Worm (Caenorhabditis elegans) whole organism, L3 larva: ENCODE data around the gene ubc-6.
A peak's percentile ranks its signal among the peaks of the same experiment; 100 is the strongest.

Experiments used
- R02D3.7 ChIP-seq: fragments of 150-350 bp; optimal IDR thresholded peaks from 2 replicates; lab custom pipeline; 2014; ENCODE audit warnings: missing biosample characterization, missing genetic modification characterization
- aly-2 ChIP-seq: fragments of 150-350 bp; optimal IDR thresholded peaks from 2 replicates; lab custom pipeline; 2014; ENCODE audit warnings: missing biosample characterization, missing genetic modification characterization
- ama-1 ChIP-seq: fragments of 150-350 bp; optimal IDR thresholded peaks from 2 replicates; lab custom pipeline; 2018
- ceh-16 ChIP-seq: sonication (generic microtip); optimal IDR thresholded peaks from 2 replicates; lab custom pipeline; 2017; ENCODE audit warnings: missing biosample characterization, missing genetic modification characterization
- ceh-28 ChIP-seq: fragments of 150-350 bp; optimal IDR thresholded peaks from 2 replicates; lab custom pipeline; 2014; ENCODE audit warnings: missing biosample characterization, missing genetic modification reagents, missing genetic modification characterization
- ceh-82 ChIP-seq: fragments of 150-350 bp; optimal IDR thresholded peaks from 2 replicates; lab custom pipeline; 2014; ENCODE audit warnings: missing biosample characterization, missing genetic modification characterization
- ceh-9 ChIP-seq: sonication (generic microtip); optimal IDR thresholded peaks from 2 replicates; lab custom pipeline; 2018; ENCODE audit warnings: missing biosample characterization, missing genetic modification characterization
- daf-12 ChIP-seq: fragments of 150-350 bp; optimal IDR thresholded peaks from 2 replicates; lab custom pipeline; 2014; ENCODE audit warnings: missing biosample characterization, missing genetic modification reagents, missing genetic modification characterization
- egl-5 ChIP-seq: fragments of 150-350 bp; optimal IDR thresholded peaks from 2 replicates; lab custom pipeline; 2017; ENCODE audit warnings: missing biosample characterization, missing genetic modification reagents, missing genetic modification characterization, inconsistent platforms
- elt-1 ChIP-seq: fragments of 150-350 bp; optimal IDR thresholded peaks from 2 replicates; lab custom pipeline; 2014; ENCODE audit warnings: missing biosample characterization, missing genetic modification characterization
- elt-2 ChIP-seq: sonication (generic microtip); optimal IDR thresholded peaks from 2 replicates; lab custom pipeline; 2016; ENCODE audit warnings: missing genetic modification reagents, mild to moderate bottlenecking, missing genetic modification characterization, missing compliant biosample characterization
- elt-3 ChIP-seq, 3 experiments: fragments of 150-350 bp in 1 of 3; sonication (generic microtip) in 2 of 3; optimal IDR thresholded peaks; 2 replicates in 2 of 3; 4 replicates in 1 of 3; lab custom pipeline; 2014 to 2017; ENCODE audit warnings: missing biosample characterization in 3 of 3, missing genetic modification characterization in 3 of 3
- eor-1 ChIP-seq, 2 experiments: fragments of 150-350 bp; optimal IDR thresholded peaks; 2 replicates each; lab custom pipeline; 2014 to 2018; ENCODE audit warnings: missing biosample characterization in 2 of 2, missing genetic modification characterization in 2 of 2
- fkh-10 ChIP-seq: sonication (generic microtip); optimal IDR thresholded peaks from 2 replicates; lab custom pipeline; 2017; ENCODE audit warnings: missing biosample characterization, missing genetic modification reagents, missing genetic modification characterization
- fkh-2 ChIP-seq: fragments of 150-350 bp; optimal IDR thresholded peaks from 2 replicates; lab custom pipeline; 2014; ENCODE audit warnings: missing biosample characterization, missing genetic modification reagents, missing genetic modification characterization
- fos-1 ChIP-seq: fragments of 150-350 bp; optimal IDR thresholded peaks from 2 replicates; lab custom pipeline; 2014; ENCODE audit warnings: missing biosample characterization, missing genetic modification characterization
- lin-15B ChIP-seq: fragments of 150-350 bp; optimal IDR thresholded peaks from 2 replicates; lab custom pipeline; 2014; ENCODE audit warnings: missing biosample characterization, missing genetic modification characterization
- lin-39 ChIP-seq: fragments of 150-350 bp; optimal IDR thresholded peaks from 2 replicates; lab custom pipeline; 2018; ENCODE audit warnings: missing biosample characterization, missing genetic modification reagents, missing genetic modification characterization
- lsy-12 ChIP-seq: sonication (generic microtip); optimal IDR thresholded peaks from 2 replicates; lab custom pipeline; 2016; ENCODE audit warnings: mild to moderate bottlenecking, missing genetic modification characterization, missing compliant biosample characterization
- nfya-1 ChIP-seq: sonication (generic microtip); optimal IDR thresholded peaks from 2 replicates; lab custom pipeline; 2017; ENCODE audit warnings: missing genetic modification characterization, mild to moderate bottlenecking, missing compliant biosample characterization, antibody characterized with exemption, moderate library complexity; ENCODE audit not compliant: insufficient read depth
- nhr-12 ChIP-seq: fragments of 150-350 bp; optimal IDR thresholded peaks from 2 replicates; lab custom pipeline; 2014; ENCODE audit warnings: missing biosample characterization, missing genetic modification characterization
- nhr-23 ChIP-seq: fragments of 150-350 bp; optimal IDR thresholded peaks from 2 replicates; lab custom pipeline; 2014; ENCODE audit warnings: missing biosample characterization, missing genetic modification reagents, missing genetic modification characterization
- nhr-237 ChIP-seq: fragments of 150-350 bp; optimal IDR thresholded peaks from 2 replicates; lab custom pipeline; 2014; ENCODE audit warnings: missing biosample characterization, missing genetic modification characterization
- nhr-25 ChIP-seq: sonication (generic microtip); optimal IDR thresholded peaks from 2 replicates; lab custom pipeline; 2017; ENCODE audit warnings: missing biosample characterization, missing genetic modification characterization
- nhr-77 ChIP-seq: fragments of 150-350 bp; optimal IDR thresholded peaks from 2 replicates; lab custom pipeline; 2014; ENCODE audit warnings: missing biosample characterization, missing genetic modification characterization
- pha-4 ChIP-seq: fragments of 150-350 bp; optimal IDR thresholded peaks from 2 replicates; lab custom pipeline; 2014; ENCODE audit warnings: missing biosample characterization, missing genetic modification reagents, missing genetic modification characterization
- pqm-1 ChIP-seq: fragments of 150-350 bp; optimal IDR thresholded peaks from 2 replicates; lab custom pipeline; 2017; ENCODE audit warnings: missing biosample characterization, missing genetic modification characterization, inconsistent platforms
- sea-2 ChIP-seq: fragments of 150-350 bp; sonication (generic microtip); optimal IDR thresholded peaks from 4 replicates; lab custom pipeline; 2014; ENCODE audit warnings: missing biosample characterization, missing genetic modification reagents, missing genetic modification characterization
- skn-1 ChIP-seq: fragments of 150-350 bp; optimal IDR thresholded peaks from 2 replicates; lab custom pipeline; 2014; ENCODE audit warnings: missing biosample characterization, missing genetic modification characterization
- snpc-4 ChIP-seq: fragments of 150-350 bp; optimal IDR thresholded peaks from 2 replicates; lab custom pipeline; 2014; ENCODE audit warnings: missing biosample characterization, missing genetic modification characterization
- tbx-2 ChIP-seq: sonication (generic microtip); optimal IDR thresholded peaks from 2 replicates; lab custom pipeline; 2016; ENCODE audit warnings: mild to moderate bottlenecking, missing genetic modification characterization, missing compliant biosample characterization
- unc-39 ChIP-seq: sonication (generic microtip); optimal IDR thresholded peaks from 4 replicates; lab custom pipeline; 2017; ENCODE audit warnings: missing biosample characterization, missing genetic modification characterization
- unc-62 ChIP-seq: fragments of 150-350 bp; sonication (generic microtip); optimal IDR thresholded peaks from 4 replicates; lab custom pipeline; 2014; ENCODE audit warnings: missing biosample characterization, missing genetic modification reagents, missing genetic modification characterization
- ztf-4 ChIP-seq: fragments of 150-350 bp; optimal IDR thresholded peaks from 2 replicates; lab custom pipeline; 2014; ENCODE audit warnings: missing biosample characterization, missing genetic modification characterization

The ubc-6 gene

DNA sequence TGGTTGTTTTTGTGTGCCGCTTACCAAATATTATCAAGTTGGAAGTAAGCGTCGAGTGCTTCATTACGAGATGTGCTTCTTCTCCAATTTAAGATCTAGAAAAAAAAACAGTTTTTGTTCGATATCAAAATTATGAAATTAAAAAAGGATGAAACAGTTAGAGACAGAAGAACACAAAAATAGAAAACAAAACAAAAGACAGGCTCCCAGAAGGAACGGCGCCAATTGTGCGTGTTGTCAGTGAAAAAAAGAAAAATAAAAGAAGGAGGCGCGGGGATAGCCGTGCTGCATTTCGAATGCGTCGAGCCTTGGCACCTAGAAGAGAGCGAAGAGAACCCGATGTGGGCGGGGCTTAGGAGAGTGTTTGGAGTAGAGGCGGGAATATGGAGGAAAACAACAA is 13.5 kb upstream of the ubc-6 start, which contains the start of gene sro-1:
Gene sro-1, minus strand, starts transcription at position 101 of the 400 bp plus-strand sequence.
- no peak for TF ChIP-seq fos-1 (tag; lab: Kevin White, UChicago)
- TF ChIP-seq unc-62 (GFP tag; lab: Kevin White, UChicago) = no peak
- TF ChIP-seq nhr-23 (tag; lab: Kevin White, UChicago) = no peak
- no peak for TF ChIP-seq R02D3.7 (tag; lab: Kevin White, UChicago)
- no peak for TF ChIP-seq ztf-4 (tag; lab: Kevin White, UChicago)
- no peak for TF ChIP-seq pqm-1 (tag; lab: Kevin White, UChicago)
- TF ChIP-seq tbx-2 (tag; lab: Kevin White, UChicago) = no peak
- no peak for TF ChIP-seq sea-2 (GFP tag; lab: Kevin White, UChicago)
- TF ChIP-seq fkh-2 (tag; lab: Kevin White, UChicago) = no peak
- no peak for TF ChIP-seq nfya-1
- no peak for TF ChIP-seq eor-1 (tag; optimal IDR thresholded peaks at IDR 0.05; lab: Kevin White, UChicago)
- TF ChIP-seq ama-1 (lab: Kevin White, UChicago) = no peak
- no peak for TF ChIP-seq nhr-25
- TF ChIP-seq aly-2 (tag; lab: Kevin White, UChicago) = no peak
- no peak for TF ChIP-seq ceh-82
- TF ChIP-seq lsy-12 (tag; lab: Kevin White, UChicago) = no peak
- no peak for TF ChIP-seq nhr-77
- no peak for TF ChIP-seq lin-39
- TF ChIP-seq elt-2 (tag; lab: Kevin White, UChicago) = no peak
- no peak for TF ChIP-seq pha-4 (tag; lab: Kevin White, UChicago)

DNA sequence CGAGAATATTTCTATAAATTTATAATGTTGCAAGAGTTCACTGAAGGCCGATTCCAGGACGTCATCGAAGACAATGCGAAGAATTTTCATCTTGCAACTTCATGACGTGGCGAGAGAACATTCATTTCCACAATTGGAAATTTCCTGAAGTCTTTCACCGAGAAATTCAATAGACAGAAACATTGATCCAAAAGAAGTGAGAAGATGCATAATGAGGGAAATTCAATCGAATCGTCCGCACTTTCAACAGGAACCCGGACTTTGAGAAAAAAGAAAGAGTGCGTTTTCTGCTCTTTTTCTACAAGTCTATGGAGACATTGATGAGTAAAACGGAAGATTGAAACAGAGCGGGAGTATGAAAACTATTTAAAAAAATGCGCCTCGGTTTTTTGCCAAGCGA is 9.7 kb upstream of the ubc-6 start:
- no peak for TF ChIP-seq ama-1 (lab: Kevin White, UChicago)
- TF ChIP-seq elt-1 (tag; lab: Kevin White, UChicago) = no peak
- TF ChIP-seq R02D3.7 (tag; lab: Kevin White, UChicago) = no peak
- no peak for TF ChIP-seq tbx-2 (tag; lab: Kevin White, UChicago)
- TF ChIP-seq fkh-10 (GFP tag; lab: Kevin White, UChicago) = peak; percentile 98
- no peak for TF ChIP-seq ceh-9 (tag; lab: Kevin White, UChicago)
- TF ChIP-seq egl-5 (tag; lab: Kevin White, UChicago) = no peak

DNA sequence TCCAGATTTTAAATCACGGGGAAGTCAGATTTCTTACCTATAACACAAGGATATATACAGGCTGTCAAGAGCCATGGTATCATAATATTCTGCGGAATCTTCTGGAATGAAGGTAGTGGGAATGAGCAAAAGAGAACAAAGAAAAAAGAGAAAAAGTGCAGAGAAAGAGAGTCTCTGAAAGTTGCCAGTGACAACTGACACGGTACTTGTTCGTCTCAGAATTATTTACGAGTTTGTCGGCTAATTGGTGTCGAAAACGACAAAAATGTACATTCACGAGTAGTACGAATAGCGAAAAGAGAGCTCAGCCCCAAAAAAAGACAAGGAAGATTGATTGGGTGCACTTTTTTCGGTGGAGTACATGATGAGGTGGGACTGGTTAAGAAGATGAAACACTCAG is 4.0 kb downstream of the ubc-6 start, which contains the start of gene cah-2:
Gene cah-2, minus strand, starts transcription at position 101 of the 400 bp plus-strand sequence.
- no peak for TF ChIP-seq R02D3.7 (tag; lab: Kevin White, UChicago)
- TF ChIP-seq nhr-25 = no peak

DNA sequence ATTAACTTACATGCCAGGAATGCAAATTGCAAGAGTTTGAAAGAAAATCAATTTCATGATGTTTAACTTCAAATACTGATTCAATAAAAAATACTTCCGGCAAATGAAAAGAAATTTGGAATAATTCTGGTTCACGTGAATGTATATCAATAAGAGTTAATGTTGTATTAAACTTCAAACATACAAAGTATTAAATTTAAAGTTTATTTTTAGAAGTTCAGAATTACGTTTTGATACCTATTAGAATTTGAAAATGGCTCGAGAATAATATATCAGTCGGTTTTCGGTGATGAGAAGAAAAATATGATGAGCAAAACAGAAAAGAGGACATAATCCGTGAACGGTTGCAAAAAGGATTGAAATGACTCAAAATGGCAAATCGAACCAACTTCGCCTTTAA is 10.6 kb downstream of the ubc-6 start, which contains the start of gene D1022.9:
Gene D1022.9, minus strand, starts transcription at position 101 of the 400 bp plus-strand sequence.
- no peak for TF ChIP-seq R02D3.7 (tag; lab: Kevin White, UChicago)
- TF ChIP-seq ceh-28 (tag; lab: Kevin White, UChicago) = no peak
- TF ChIP-seq, all 47 proteins: peak for 0

DNA sequence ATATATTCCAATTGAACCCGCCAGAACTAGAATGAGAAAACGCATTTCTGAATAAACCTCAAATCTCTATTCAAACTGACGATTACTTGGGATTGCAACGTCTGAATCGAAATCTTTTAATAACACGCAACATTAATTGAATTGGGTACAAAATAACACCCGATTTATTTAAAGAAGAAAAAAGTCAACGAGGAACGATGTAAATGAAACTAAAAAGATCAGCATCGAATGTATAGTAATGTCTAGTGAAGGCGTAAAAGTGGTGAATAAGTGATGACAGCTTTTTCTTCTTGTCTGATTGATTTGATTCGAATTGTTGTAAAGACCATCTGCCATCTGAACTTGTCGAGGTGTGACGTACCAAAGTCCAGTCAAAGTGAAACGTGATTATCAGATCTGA is 14.6 kb downstream of the ubc-6 start, which contains the start of gene nas-23:
Gene nas-23, minus strand, starts transcription at position 101 of the 400 bp plus-strand sequence.
- TF ChIP-seq daf-12 (tag; lab: Kevin White, UChicago) = no peak
- no peak for TF ChIP-seq fkh-10 (GFP tag; lab: Kevin White, UChicago)
- TF ChIP-seq ceh-82 = no peak
- TF ChIP-seq lin-15B (tag; lab: Kevin White, UChicago) = no peak
- no peak for TF ChIP-seq nhr-12
- TF ChIP-seq nhr-237 (tag; lab: Kevin White, UChicago) = no peak
- no peak for TF ChIP-seq tbx-2 (tag; lab: Kevin White, UChicago)
- no peak for TF ChIP-seq nhr-77
- no peak for TF ChIP-seq snpc-4 (tag; lab: Kevin White, UChicago)
- TF ChIP-seq elt-3 (tag; optimal IDR thresholded peaks at IDR 0.05; lab: Kevin White, UChicago) = no peak
- no peak for TF ChIP-seq ceh-16 (tag; lab: Kevin White, UChicago)
- no peak for TF ChIP-seq fos-1 (tag; lab: Kevin White, UChicago)
- no peak for TF ChIP-seq lin-39
- TF ChIP-seq unc-39 (tag; lab: Kevin White, UChicago) = no peak
- no peak for TF ChIP-seq skn-1 (tag; lab: Kevin White, UChicago)
- no peak for TF ChIP-seq egl-5 (tag; lab: Kevin White, UChicago)
- no peak for TF ChIP-seq unc-62 (GFP tag; lab: Kevin White, UChicago)
- TF ChIP-seq, all 47 proteins: peak for 0
